Worm (Caenorhabditis elegans) whole organism, L1 larva: Measurements from ENCODE around the gene lmp-1.
A peak's percentile ranks its signal among the peaks of the same experiment; 100 is the strongest.

Experiments
- C16A3.4 ChIP-seq: fragments of 150-350 bp; optimal IDR thresholded peaks from 2 replicates; lab custom pipeline; 2014; ENCODE audit warnings: missing biosample characterization, missing genetic modification characterization
- C34B4.2 ChIP-seq: sonication (generic microtip); optimal IDR thresholded peaks from 2 replicates; lab custom pipeline; 2017; ENCODE audit warnings: mild to moderate bottlenecking, missing genetic modification characterization, missing compliant biosample characterization
- alr-1 ChIP-seq: fragments of 200-800 bp; sonication (Bioruptor generic); optimal IDR thresholded peaks from 2 replicates; lab custom pipeline; 2018; ENCODE audit warnings: borderline replicate concordance, mild to moderate bottlenecking, missing genetic modification characterization, missing compliant biosample characterization
- aly-2 ChIP-seq: fragments of 150-350 bp; optimal IDR thresholded peaks from 2 replicates; lab custom pipeline; 2014; ENCODE audit warnings: missing biosample characterization, missing genetic modification characterization
- ama-1 ChIP-seq: fragments of 150-350 bp; optimal IDR thresholded peaks from 2 replicates; lab custom pipeline; 2014
- blmp-1 ChIP-seq: fragments of 150-350 bp; optimal IDR thresholded peaks from 2 replicates; lab custom pipeline; 2014; ENCODE audit warnings: missing biosample characterization, missing genetic modification characterization
- ceh-63 ChIP-seq: fragments of 200-800 bp; sonication (Bioruptor generic); optimal IDR thresholded peaks from 2 replicates; lab custom pipeline; 2018; ENCODE audit warnings: mild to moderate bottlenecking, missing genetic modification characterization, missing compliant biosample characterization
- ceh-8 ChIP-seq: fragments of 200-800 bp; sonication (Bioruptor generic); optimal IDR thresholded peaks from 2 replicates; lab custom pipeline; 2018; ENCODE audit warnings: mild to moderate bottlenecking, missing genetic modification characterization, moderate library complexity, missing compliant biosample characterization
- ceh-88 ChIP-seq: fragments of 200-800 bp; sonication (Bioruptor generic); IDR thresholded peaks from 2 replicates; pipeline ENCODE4 v1.3.6; 2022; ENCODE audit warnings: missing genetic modification characterization, missing compliant biosample characterization
- ceh-90 ChIP-seq: sonication (generic microtip); optimal IDR thresholded peaks from 2 replicates; lab custom pipeline; 2016; ENCODE audit warnings: missing genetic modification characterization, missing compliant biosample characterization
- ces-1 ChIP-seq: fragments of 150-350 bp; optimal IDR thresholded peaks from 2 replicates; lab custom pipeline; 2014; ENCODE audit warnings: missing biosample characterization, missing genetic modification reagents, missing genetic modification characterization
- dpl-1 ChIP-seq, 3 experiments: fragments of 150-350 bp in 2 of 3; sonication (generic microtip) in 1 of 3; optimal IDR thresholded peaks; 2 replicates each; lab custom pipeline; 2014 to 2017; ENCODE audit warnings: missing biosample characterization in 3 of 3, missing genetic modification characterization in 3 of 3, missing genetic modification reagents in 3 of 3
- egl-13 ChIP-seq: sonication (generic microtip); optimal IDR thresholded peaks from 2 replicates; lab custom pipeline; 2016; ENCODE audit warnings: missing genotype, missing genetic modification reagents, missing genetic modification characterization, missing compliant biosample characterization
- egl-27 ChIP-seq, 2 experiments: fragments of 150-350 bp in 1 of 2; sonication (generic microtip); optimal IDR thresholded peaks; 3 replicates each; lab custom pipeline; 2017 to 2018; ENCODE audit warnings: missing biosample characterization in 2 of 2, missing genetic modification characterization in 2 of 2, missing genetic modification reagents in 2 of 2
- elt-2 ChIP-seq: sonication (generic microtip); optimal IDR thresholded peaks from 2 replicates; lab custom pipeline; 2016; ENCODE audit warnings: missing genetic modification characterization, mild to moderate bottlenecking, inconsistent platforms, missing compliant biosample characterization, missing genetic modification reagents
- fkh-10 ChIP-seq: sonication (generic microtip); optimal IDR thresholded peaks from 2 replicates; lab custom pipeline; 2017; ENCODE audit warnings: missing biosample characterization, missing genetic modification reagents, missing genetic modification characterization
- fkh-4 ChIP-seq: sonication (generic microtip); optimal IDR thresholded peaks from 2 replicates; lab custom pipeline; 2016; ENCODE audit warnings: missing compliant biosample characterization, missing genetic modification characterization, borderline replicate concordance
- fkh-8 ChIP-seq: sonication (generic microtip); optimal IDR thresholded peaks from 2 replicates; lab custom pipeline; 2016; ENCODE audit warnings: mild to moderate bottlenecking, missing genetic modification characterization, missing compliant biosample characterization
- fos-1 ChIP-seq: fragments of 150-350 bp; optimal IDR thresholded peaks from 2 replicates; lab custom pipeline; 2014; ENCODE audit warnings: missing biosample characterization, missing genetic modification characterization
- hlh-4 ChIP-seq: sonication (generic microtip); optimal IDR thresholded peaks from 2 replicates; lab custom pipeline; 2016; ENCODE audit warnings: mild to moderate bottlenecking, missing genetic modification characterization, missing compliant biosample characterization
- irx-1 ChIP-seq: sonication (generic microtip); optimal IDR thresholded peaks from 2 replicates; lab custom pipeline; 2016; ENCODE audit warnings: missing genetic modification characterization, missing compliant biosample characterization
- jun-1 ChIP-seq: fragments of 150-350 bp; optimal IDR thresholded peaks from 2 replicates; lab custom pipeline; 2014; ENCODE audit warnings: missing biosample characterization, missing genetic modification reagents, missing genetic modification characterization
- lin-14 ChIP-seq: fragments of 200-800 bp; sonication (Bioruptor generic); optimal IDR thresholded peaks from 2 replicates; lab custom pipeline; 2018; ENCODE audit warnings: mild to moderate bottlenecking, missing genetic modification characterization, moderate library complexity, missing compliant biosample characterization
- lin-15B ChIP-seq: fragments of 150-350 bp; sonication (generic microtip); optimal IDR thresholded peaks from 3 replicates; lab custom pipeline; 2014; ENCODE audit warnings: missing biosample characterization, missing genetic modification characterization
- lin-35 ChIP-seq, 2 experiments: fragments of 150-350 bp; optimal IDR thresholded peaks; 2 replicates each; lab custom pipeline; 2014; ENCODE audit warnings: missing biosample characterization in 2 of 2, missing genetic modification characterization in 2 of 2, missing genetic modification reagents in 2 of 2
- lin-39 ChIP-seq: fragments of 150-350 bp; optimal IDR thresholded peaks from 2 replicates; lab custom pipeline; 2014; ENCODE audit warnings: missing biosample characterization, missing genetic modification reagents, missing genetic modification characterization
- lir-3 ChIP-seq: sonication (generic microtip); optimal IDR thresholded peaks from 2 replicates; lab custom pipeline; 2016; ENCODE audit warnings: mild to moderate bottlenecking, missing genetic modification characterization, moderate library complexity, missing compliant biosample characterization; ENCODE audit not compliant: poor library complexity
- lsy-2 ChIP-seq, 2 experiments: fragments of 150-350 bp; optimal IDR thresholded peaks; 2 replicates each; lab custom pipeline; 2014; ENCODE audit warnings: missing biosample characterization in 2 of 2, missing genetic modification characterization in 2 of 2
- mab-9 ChIP-seq: fragments of 200-800 bp; sonication (Bioruptor generic); IDR thresholded peaks from 2 replicates; pipeline ENCODE4 v1.3.6; 2022; ENCODE audit warnings: missing genetic modification reagents, missing genetic modification characterization, missing compliant biosample characterization
- mdl-1 ChIP-seq, 2 experiments: fragments of 150-350 bp; optimal IDR thresholded peaks; 2 replicates each; lab custom pipeline; 2014 to 2017; ENCODE audit warnings: missing biosample characterization in 2 of 2, missing genetic modification characterization in 2 of 2, inconsistent platforms in 1 of 2
- mep-1 ChIP-seq: fragments of 150-350 bp; optimal IDR thresholded peaks from 2 replicates; lab custom pipeline; 2014; ENCODE audit warnings: missing biosample characterization, missing genetic modification characterization
- nhr-12 ChIP-seq: sonication (generic microtip); optimal IDR thresholded peaks from 2 replicates; lab custom pipeline; 2017; ENCODE audit warnings: missing biosample characterization, missing genetic modification characterization
- nhr-19 ChIP-seq: fragments of 200-800 bp; sonication (Bioruptor generic); conservative IDR thresholded peaks from 2 replicates; pipeline ENCODE4 v1.3.6; 2022; ENCODE audit warnings: missing genetic modification characterization, missing compliant biosample characterization
- nhr-20 ChIP-seq: sonication (generic microtip); optimal IDR thresholded peaks from 2 replicates; lab custom pipeline; 2016; ENCODE audit warnings: mild to moderate bottlenecking, missing genetic modification characterization, missing compliant biosample characterization
- nhr-237 ChIP-seq: fragments of 150-350 bp; optimal IDR thresholded peaks from 2 replicates; lab custom pipeline; 2014; ENCODE audit warnings: missing biosample characterization, missing genetic modification characterization
- nhr-28 ChIP-seq: fragments of 150-350 bp; optimal IDR thresholded peaks from 2 replicates; lab custom pipeline; 2014; ENCODE audit warnings: missing biosample characterization, missing genetic modification characterization
- nhr-47 ChIP-seq: sonication (generic microtip); optimal IDR thresholded peaks from 2 replicates; lab custom pipeline; 2016; ENCODE audit warnings: mild to moderate bottlenecking, missing genetic modification characterization, moderate library complexity, missing compliant biosample characterization
- nhr-71 ChIP-seq: sonication (generic microtip); optimal IDR thresholded peaks from 2 replicates; lab custom pipeline; 2016; ENCODE audit warnings: mild to moderate bottlenecking, missing genetic modification characterization, moderate library complexity, missing compliant biosample characterization
- nhr-76 ChIP-seq: sonication (generic microtip); optimal IDR thresholded peaks from 2 replicates; lab custom pipeline; 2017; ENCODE audit warnings: missing biosample characterization, missing genetic modification characterization
- nhr-84 ChIP-seq: sonication (generic microtip); optimal IDR thresholded peaks from 2 replicates; lab custom pipeline; 2017; ENCODE audit warnings: missing biosample characterization, missing genetic modification characterization
- nhr-85 ChIP-seq: sonication (generic microtip); peaks from one replicate; lab custom pipeline; 2016; ENCODE audit warnings: missing genetic modification characterization, inconsistent platforms, missing compliant biosample characterization
- pqm-1 ChIP-seq: sonication (generic microtip); optimal IDR thresholded peaks from 3 replicates; lab custom pipeline; 2017; ENCODE audit warnings: missing biosample characterization, missing genetic modification characterization
- snpc-4 ChIP-seq: fragments of 150-350 bp; optimal IDR thresholded peaks from 2 replicates; lab custom pipeline; 2014; ENCODE audit warnings: missing biosample characterization, missing genetic modification characterization
- snu-23 ChIP-seq: sonication (generic microtip); optimal IDR thresholded peaks from 2 replicates; lab custom pipeline; 2016; ENCODE audit warnings: missing genetic modification characterization, missing compliant biosample characterization
- sox-4 ChIP-seq: sonication (generic microtip); optimal IDR thresholded peaks from 2 replicates; lab custom pipeline; 2016; ENCODE audit warnings: missing genetic modification characterization, missing compliant biosample characterization
- sptf-1 ChIP-seq: fragments of 150-350 bp; optimal IDR thresholded peaks from 2 replicates; lab custom pipeline; 2014; ENCODE audit warnings: missing biosample characterization, missing genetic modification characterization
- sup-37 ChIP-seq: fragments of 200-800 bp; sonication (Bioruptor generic); optimal IDR thresholded peaks from 2 replicates; lab custom pipeline; 2018; ENCODE audit warnings: mild to moderate bottlenecking, missing genetic modification characterization, missing compliant biosample characterization
- tbx-2 ChIP-seq: sonication (generic microtip); optimal IDR thresholded peaks from 2 replicates; lab custom pipeline; 2016; ENCODE audit warnings: missing genetic modification characterization, missing compliant biosample characterization
- unc-86 ChIP-seq: sonication (generic microtip); optimal IDR thresholded peaks from 2 replicates; lab custom pipeline; 2016; ENCODE audit warnings: missing genetic modification characterization, missing compliant biosample characterization
- unc-98 ChIP-seq: fragments of 200-800 bp; sonication (Bioruptor generic); IDR thresholded peaks from 2 replicates; pipeline ENCODE4 v1.3.6; 2022; ENCODE audit warnings: missing genetic modification characterization, missing compliant biosample characterization
- xbp-1 ChIP-seq: sonication (generic microtip); optimal IDR thresholded peaks from 2 replicates; lab custom pipeline; 2016; ENCODE audit warnings: missing genetic modification characterization, missing compliant biosample characterization
- ztf-4 ChIP-seq: fragments of 150-350 bp; optimal IDR thresholded peaks from 2 replicates; lab custom pipeline; 2014; ENCODE audit warnings: missing biosample characterization, missing genetic modification characterization

lmp-1 gene

DNA sequence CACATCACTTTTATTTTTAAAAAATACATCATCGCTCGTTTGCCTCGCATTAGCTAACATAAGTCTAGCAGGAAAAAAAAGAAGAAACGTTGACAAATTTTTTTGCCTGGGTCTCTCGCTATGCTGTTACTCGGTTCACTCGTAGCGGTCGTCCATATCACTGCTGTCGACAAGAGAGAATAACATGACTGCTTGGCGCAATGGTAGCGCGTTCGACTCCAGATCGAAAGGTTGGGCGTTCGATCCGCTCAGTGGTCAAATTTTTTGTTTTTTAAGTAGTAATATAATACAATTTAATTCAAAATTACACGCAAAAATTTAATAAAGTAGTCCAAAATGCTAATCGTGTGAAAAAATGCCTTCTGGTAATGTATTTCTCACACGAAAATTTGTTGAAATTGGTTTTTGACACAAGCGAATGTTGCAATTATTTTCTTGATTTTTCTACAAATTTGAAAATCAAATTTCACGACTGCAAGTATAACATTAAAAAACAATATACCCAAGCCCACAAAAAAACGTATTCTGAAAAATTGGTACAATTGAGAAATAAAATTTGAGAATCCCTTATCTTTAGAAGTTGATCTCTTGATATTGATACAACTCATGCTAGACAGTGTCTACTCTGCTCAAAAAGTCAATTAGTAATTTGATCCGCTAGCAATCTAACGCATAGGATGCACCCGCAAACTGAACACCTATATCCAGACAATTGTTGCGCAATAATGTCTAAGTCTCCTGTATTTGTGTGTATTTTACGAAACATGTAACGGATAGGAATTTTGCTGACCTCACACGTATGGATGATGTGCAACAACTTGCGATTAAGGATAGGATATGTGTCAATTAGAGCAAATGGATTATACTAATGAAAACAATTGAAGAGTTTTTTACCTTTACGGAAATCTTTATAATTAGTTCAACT, 6.0 kb downstream of the lmp-1 start (continued):
- TF ChIP-seq mep-1 (tag; lab: Kevin White, UChicago) (peak; percentile 46), lin-39 (tag; lab: Kevin White, UChicago) (no peak), ceh-8 (no peak), aly-2 (no peak), jun-1 (no peak), lir-3 (tag; lab: Kevin White, UChicago) (peak; percentile 46), snu-23 (peak; percentile 75), blmp-1 (tag; lab: Kevin White, UChicago) (no peak), mdl-1 (tag; optimal IDR thresholded peaks at IDR 0.05; lab: Kevin White, UChicago) (peak in 1 of 2 experiments; percentile 65), snpc-4 (no peak), ceh-88 (GFP tag; lab: Robert Waterston, UW) (no peak), ama-1 (lab: Kevin White, UChicago) (no peak), nhr-19 (peak; percentile 58), irx-1 (tag; lab: Kevin White, UChicago) (peak; percentile 49), mab-9 (GFP tag; lab: Robert Waterston, UW) (no peak), dpl-1 (GFP tag; optimal IDR thresholded peaks at IDR 0.05; lab: Kevin White, UChicago) (peak in 1 of 3 experiments; percentile 1), nhr-47 (tag; lab: Kevin White, UChicago) (peak; percentile 77), ceh-63 (GFP tag; lab: Kevin White, UChicago) (no peak), lin-35 (GFP tag; optimal IDR thresholded peaks at IDR 0.05; lab: Kevin White, UChicago) (peak in 1 of 2 experiments; percentile 67), nhr-71 (tag; lab: Kevin White, UChicago) (peak; percentile 73), hlh-4 (tag; lab: Kevin White, UChicago) (no peak), nhr-12 (tag; lab: Kevin White, UChicago) (no peak), ces-1 (no peak), alr-1 (tag; lab: Kevin White, UChicago) (no peak), fos-1 (tag; lab: Kevin White, UChicago) (no peak), C34B4.2 (tag; lab: Kevin White, UChicago) (no peak), fkh-4 (tag; lab: Kevin White, UChicago) (no peak), ztf-4 (tag; lab: Kevin White, UChicago) (no peak), xbp-1 (peak; percentile 74), unc-98 (GFP tag; lab: Robert Waterston, UW) (no peak), nhr-237 (tag; lab: Kevin White, UChicago) (no peak), ceh-90 (no peak), nhr-20 (tag; lab: Kevin White, UChicago) (peak; percentile 69), egl-27 (tag; optimal IDR thresholded peaks at IDR 0.05; lab: Kevin White, UChicago) (no peak), egl-13 (peak; percentile 70), pqm-1 (tag; lab: Kevin White, UChicago) (no peak), sptf-1 (tag; lab: Kevin White, UChicago) (no peak), fkh-8 (peak; percentile 29), nhr-85 (peak; percentile 45), unc-86 (tag; lab: Kevin White, UChicago) (peak; percentile 20), lin-15B (tag; lab: Kevin White, UChicago) (no peak), elt-2 (tag; lab: Kevin White, UChicago) (no peak), C16A3.4 (tag; lab: Kevin White, UChicago) (peak; percentile 42), fkh-10 (GFP tag; lab: Kevin White, UChicago) (peak; percentile 28), sox-4 (peak; percentile 21), nhr-84 (tag; lab: Kevin White, UChicago) (no peak), lin-14 (GFP tag; lab: Kevin White, UChicago) (peak; percentile 63), lsy-2 (tag; optimal IDR thresholded peaks at IDR 0.05; lab: Kevin White, UChicago) (peak; percentile 24 to 51), nhr-76 (no peak), sup-37 (GFP tag; lab: Kevin White, UChicago) (no peak), tbx-2 (peak; percentile 41), nhr-28 (tag; lab: Kevin White, UChicago) (no peak)
